Fruit fly (Drosophila melanogaster) whole organism, pupa: Measurements from ENCODE around the gene CG5382.

Source experiments
- CG10348 ChIP-seq: fragments of 200-800 bp; sonication (Bioruptor generic); IDR thresholded peaks from 2 replicates; pipeline ENCODE4 v1.3.6; 2022; ENCODE audit warnings: missing biosample characterization, missing genetic modification characterization
- CG12605 ChIP-seq: fragments of 200-800 bp; sonication (Bioruptor generic); IDR thresholded peaks from 2 replicates; pipeline ENCODE4 v1.3.6; 2022; ENCODE audit warnings: missing biosample characterization, missing genetic modification characterization
- CG13204 ChIP-seq: fragments of 200-800 bp; sonication (Bioruptor generic); optimal IDR thresholded peaks from 2 replicates; lab custom pipeline; 2018; ENCODE audit warnings: missing biosample characterization, mild to moderate bottlenecking, missing genetic modification characterization, moderate library complexity
- CG14655 ChIP-seq: fragments of 200-800 bp; sonication (Bioruptor generic); optimal IDR thresholded peaks from 3 replicates; lab custom pipeline; 2017; ENCODE audit warnings: mild to moderate bottlenecking, missing biosample characterization, missing genetic modification reagents, missing genetic modification characterization
- CG15710 ChIP-seq: fragments of 200-800 bp; sonication (Bioruptor generic); optimal IDR thresholded peaks from 2 replicates; lab custom pipeline; 2018; ENCODE audit warnings: missing biosample characterization, mild to moderate bottlenecking, missing genetic modification characterization, moderate library complexity
- CG17806 ChIP-seq: fragments of 200-800 bp; sonication (Bioruptor generic); optimal IDR thresholded peaks from 2 replicates; lab custom pipeline; 2018; ENCODE audit warnings: missing biosample characterization, mild to moderate bottlenecking, missing genetic modification characterization, moderate library complexity
- CG32121 ChIP-seq: fragments of 200-800 bp; sonication (Bioruptor generic); IDR thresholded peaks from 2 replicates; pipeline ENCODE4 v1.3.6; 2022; ENCODE audit warnings: missing biosample characterization, missing genetic modification characterization
- CG34367 ChIP-seq: fragments of 200-800 bp; sonication (Bioruptor generic); optimal IDR thresholded peaks from 2 replicates; lab custom pipeline; 2018; ENCODE audit warnings: missing biosample characterization, mild to moderate bottlenecking, missing genetic modification characterization
- CG4496 ChIP-seq: fragments of 200-800 bp; sonication (Bioruptor generic); IDR thresholded peaks from 3 replicates; pipeline ENCODE4 v1.3.6; 2022; ENCODE audit warnings: missing biosample characterization, missing genetic modification characterization
- CG8159 ChIP-seq: fragments of 200-800 bp; sonication (Bioruptor generic); optimal IDR thresholded peaks from 3 replicates; lab custom pipeline; 2018; ENCODE audit warnings: missing biosample characterization, mild to moderate bottlenecking, missing genetic modification characterization, moderate library complexity
- CG8301 ChIP-seq: fragments of 200-800 bp; sonication (Bioruptor generic); optimal IDR thresholded peaks from 2 replicates; lab custom pipeline; 2018; ENCODE audit warnings: missing biosample characterization, mild to moderate bottlenecking, missing genetic modification characterization
- CG9948 ChIP-seq: fragments of 200-800 bp; sonication (Bioruptor generic); optimal IDR thresholded peaks from 2 replicates; lab custom pipeline; 2018; ENCODE audit warnings: missing biosample characterization, mild to moderate bottlenecking, missing genetic modification characterization, moderate library complexity
- D1 ChIP-seq: fragments of 200-800 bp; sonication (Bioruptor generic); optimal IDR thresholded peaks from 2 replicates; lab custom pipeline; 2018; ENCODE audit warnings: missing biosample characterization, mild to moderate bottlenecking, missing genetic modification characterization, moderate library complexity
- EcR ChIP-seq: fragments of 200-800 bp; sonication (Bioruptor generic); optimal IDR thresholded peaks from 3 replicates; lab custom pipeline; 2019; ENCODE audit warnings: missing biosample characterization, missing genetic modification characterization, mild to moderate bottlenecking, moderate library complexity, missing genetic modification reagents
- Ets98B ChIP-seq: fragments of 200-800 bp; sonication (Bioruptor generic); IDR thresholded peaks from 2 replicates; pipeline ENCODE4 v1.3.6; 2022; ENCODE audit warnings: missing biosample characterization, missing genetic modification characterization
- Pif1A ChIP-seq: fragments of 200-800 bp; sonication (Bioruptor generic); optimal IDR thresholded peaks from 3 replicates; lab custom pipeline; 2016; ENCODE audit warnings: missing biosample characterization, missing genetic modification characterization
- Pif1B ChIP-seq: fragments of 200-800 bp; sonication (Bioruptor generic); optimal IDR thresholded peaks from 3 replicates; lab custom pipeline; 2016; ENCODE audit warnings: missing biosample characterization, missing genetic modification characterization
- Snoo ChIP-seq: fragments of 200-800 bp; sonication (Bioruptor generic); optimal IDR thresholded peaks from 3 replicates; lab custom pipeline; 2017; ENCODE audit warnings: missing biosample characterization, mild to moderate bottlenecking, missing genetic modification characterization, inconsistent platforms
- fd96Ca ChIP-seq: fragments of 200-800 bp; sonication (Bioruptor generic); IDR thresholded peaks from 3 replicates; pipeline ENCODE4 v1.3.6; 2022; ENCODE audit warnings: missing biosample characterization, missing genetic modification characterization
- gl ChIP-seq: fragments of 200-800 bp; sonication (Bioruptor generic); optimal IDR thresholded peaks from 2 replicates; lab custom pipeline; 2018; ENCODE audit warnings: missing biosample characterization, mild to moderate bottlenecking, missing genetic modification characterization
- rn ChIP-seq: fragments of 200-800 bp; sonication (Bioruptor generic); IDR thresholded peaks from 2 replicates; pipeline ENCODE4 v1.3.6; 2022; ENCODE audit warnings: missing biosample characterization, missing genetic modification characterization

CG5382 gene

DNA sequence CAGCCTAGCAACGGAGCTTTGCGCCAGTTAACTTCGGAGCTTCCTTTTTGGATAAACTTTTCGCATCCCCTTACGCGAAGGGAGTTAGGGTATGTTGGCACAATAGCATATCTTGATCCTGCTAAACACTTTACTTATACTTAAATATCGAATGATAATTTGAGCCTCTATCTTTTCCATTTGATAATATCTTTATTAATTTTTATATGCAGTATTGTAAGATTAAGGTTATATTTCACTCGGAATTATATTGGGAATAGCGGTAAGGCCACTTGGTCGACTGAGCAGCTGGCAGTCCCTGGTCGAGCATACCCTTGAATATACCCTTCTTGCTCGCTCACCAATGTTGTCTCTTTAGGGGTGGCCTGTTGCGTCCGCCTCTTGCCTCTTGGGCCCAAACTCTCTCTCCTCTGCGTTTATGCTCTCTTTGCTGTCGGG lies 3.0 kb upstream of the CG5382 start:
- TF ChIP-seq Snoo, result peak; percentile 74
- TF ChIP-seq CG8159 (tag; lab: Kevin White, UChicago), result no peak
- peak; percentile 63 for TF ChIP-seq Ets98B (GFP tag; lab: Robert Waterston, UW)
- peak; percentile 55 for TF ChIP-seq CG15710 (tag; lab: Kevin White, UChicago)
- peak; percentile 67 for TF ChIP-seq Pif1A (GFP tag; lab: Kevin White, UChicago)
- TF ChIP-seq fd96Ca, result peak; percentile 77
- TF ChIP-seq rn (GFP tag; lab: Robert Waterston, UW), result peak; percentile 69
- TF ChIP-seq CG12605 (GFP tag; lab: Robert Waterston, UW), result peak; percentile 68
- TF ChIP-seq D1 (tag; lab: Kevin White, UChicago), result no peak
- TF ChIP-seq CG13204 (GFP tag; lab: Kevin White, UChicago), result no peak
- TF ChIP-seq Pif1B (GFP tag; lab: Kevin White, UChicago), result peak; percentile 80
- TF ChIP-seq CG4496 (GFP tag; lab: Robert Waterston, UW), result peak; percentile 72
- no peak for TF ChIP-seq gl (tag; lab: Kevin White, UChicago)
- TF ChIP-seq EcR (GFP tag; lab: Kevin White, UChicago), result no peak
- TF ChIP-seq CG14655 (GFP tag; lab: Kevin White, UChicago), result no peak
- TF ChIP-seq CG17806, result peak; percentile 11
- no peak for TF ChIP-seq CG10348 (GFP tag; lab: Robert Waterston, UW)
- no peak for TF ChIP-seq CG34367 (tag; lab: Kevin White, UChicago)
- peak; percentile 32 for TF ChIP-seq CG9948 (tag; lab: Kevin White, UChicago)
- TF ChIP-seq CG8301 (tag; lab: Kevin White, UChicago), result peak; percentile 11
- TF ChIP-seq CG32121 (GFP tag; lab: Robert Waterston, UW), result peak; percentile 64

DNA sequence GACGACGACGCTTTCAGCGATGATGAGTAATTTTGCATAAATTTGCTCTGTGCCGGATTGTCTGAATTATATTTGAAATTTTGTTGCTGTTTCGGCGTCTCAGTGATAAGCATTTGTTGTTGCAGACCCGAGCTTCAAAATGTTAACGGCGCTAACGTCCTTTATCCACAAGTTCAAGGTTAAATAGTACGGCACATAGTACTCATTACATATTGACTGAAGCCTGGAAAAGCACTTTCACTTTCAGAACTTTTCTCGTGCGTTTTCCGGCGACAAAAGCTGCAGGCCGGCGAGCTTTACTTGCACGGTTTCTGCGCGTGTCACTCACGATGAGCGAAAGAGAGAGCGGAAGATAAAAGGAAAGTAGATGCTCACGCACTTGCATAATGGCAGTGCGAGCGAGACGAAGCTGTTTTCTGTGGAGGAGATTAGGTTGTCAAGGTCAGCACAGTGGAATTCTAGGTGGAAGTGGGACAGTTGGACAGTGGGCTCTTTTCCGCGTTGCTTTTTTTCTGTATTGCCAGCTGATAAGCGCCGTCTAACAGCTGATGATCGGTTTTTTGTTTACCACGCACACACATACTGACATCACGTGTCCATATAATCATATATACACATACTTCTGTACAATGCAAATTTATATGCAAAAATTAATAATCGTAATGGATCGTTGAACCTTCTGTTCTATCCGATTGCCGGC lies 2.4 kb upstream of the CG5382 start:
- TF ChIP-seq CG4496 (GFP tag; lab: Robert Waterston, UW), result peak; percentile 85
- no peak for TF ChIP-seq CG8159 (tag; lab: Kevin White, UChicago)
- TF ChIP-seq EcR (GFP tag; lab: Kevin White, UChicago), result peak; percentile 71
- peak; percentile 20; the same call in 1 of the 2 replicates for TF ChIP-seq CG32121 (GFP tag; lab: Robert Waterston, UW)
- no peak for TF ChIP-seq CG34367 (tag; lab: Kevin White, UChicago)
- TF ChIP-seq CG9948 (tag; lab: Kevin White, UChicago), result no peak
- no peak for TF ChIP-seq gl (tag; lab: Kevin White, UChicago)
- TF ChIP-seq Pif1A (GFP tag; lab: Kevin White, UChicago), result no peak
- no peak for TF ChIP-seq CG17806
- no peak for TF ChIP-seq D1 (tag; lab: Kevin White, UChicago)
- TF ChIP-seq Snoo, result no peak
- no peak for TF ChIP-seq CG13204 (GFP tag; lab: Kevin White, UChicago)
- no peak for TF ChIP-seq rn (GFP tag; lab: Robert Waterston, UW)
- no peak for TF ChIP-seq Pif1B (GFP tag; lab: Kevin White, UChicago)
- no peak for TF ChIP-seq CG12605 (GFP tag; lab: Robert Waterston, UW)
- no peak for TF ChIP-seq CG8301 (tag; lab: Kevin White, UChicago)
- TF ChIP-seq Ets98B (GFP tag; lab: Robert Waterston, UW), result no peak; the same call in 1 of the 2 replicates
- no peak for TF ChIP-seq CG15710 (tag; lab: Kevin White, UChicago)
- no peak for TF ChIP-seq CG10348 (GFP tag; lab: Robert Waterston, UW)
- TF ChIP-seq fd96Ca, result peak; percentile 30; the same call in 1 of the 3 replicates
- no peak for TF ChIP-seq CG14655 (GFP tag; lab: Kevin White, UChicago)

DNA sequence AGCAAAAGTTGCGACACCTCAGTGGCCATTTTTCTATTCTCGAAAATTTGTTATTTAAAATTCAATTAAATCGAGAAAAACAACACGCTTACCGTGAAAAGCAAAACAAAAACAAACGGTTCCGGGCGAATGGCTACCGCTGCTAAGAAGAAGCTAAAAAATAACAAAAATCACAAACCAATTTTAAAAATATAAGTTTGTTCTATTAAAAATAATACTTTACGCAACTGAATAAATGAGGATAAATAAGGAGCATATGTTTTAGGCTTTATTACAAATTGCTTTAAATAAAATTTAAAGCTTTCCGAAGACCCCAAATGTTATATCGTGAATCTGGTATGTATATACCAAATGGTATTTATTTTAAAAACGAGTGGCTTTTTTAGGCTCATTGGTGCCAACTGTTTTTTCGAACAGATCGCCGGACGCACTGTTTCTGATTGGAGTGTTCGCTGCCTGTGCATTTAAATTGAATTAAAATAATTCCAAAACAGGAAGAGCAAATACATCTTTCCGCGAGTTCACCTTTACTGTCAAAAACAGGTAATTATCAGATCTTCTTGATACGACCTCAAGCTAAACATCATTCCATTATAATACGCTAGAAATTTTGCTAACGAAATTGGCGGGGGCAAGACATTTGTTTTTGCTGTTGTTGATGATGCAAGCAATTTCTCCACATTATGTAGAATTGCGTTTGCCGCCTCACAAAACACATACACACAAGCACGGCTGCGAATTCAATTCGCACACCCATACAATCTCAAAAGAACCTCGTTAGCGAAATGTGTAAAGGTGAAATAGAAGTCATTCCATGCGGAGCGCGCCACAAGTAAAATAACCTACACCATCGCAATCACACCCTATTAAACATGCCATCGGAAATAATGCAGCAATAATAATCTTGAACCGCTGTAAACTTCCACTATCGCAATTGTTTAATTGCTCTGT lies 1.6 kb upstream of the CG5382 start, which contains the start of the genes Polr3F and PyK:
Gene Polr3F (minus strand): TSS at position 248 of the 951 bp plus-strand sequence.
Gene PyK (plus strand): TSS at position 411 of the 951 bp plus-strand sequence.
- no peak for TF ChIP-seq Ets98B (GFP tag; lab: Robert Waterston, UW)
- TF ChIP-seq D1 (tag; lab: Kevin White, UChicago), result no peak
- TF ChIP-seq gl (tag; lab: Kevin White, UChicago), result peak; percentile 35
- no peak for TF ChIP-seq CG32121 (GFP tag; lab: Robert Waterston, UW)
- TF ChIP-seq CG12605 (GFP tag; lab: Robert Waterston, UW), result peak; percentile 48; the same call in 1 of the 2 replicates
- TF ChIP-seq CG34367 (tag; lab: Kevin White, UChicago), result peak; percentile 61
- peak; percentile 50 for TF ChIP-seq CG8159 (tag; lab: Kevin White, UChicago)
- TF ChIP-seq CG17806, result peak; percentile 29
- TF ChIP-seq CG10348 (GFP tag; lab: Robert Waterston, UW), result no peak
- TF ChIP-seq CG9948 (tag; lab: Kevin White, UChicago), result peak; percentile 9
- peak; percentile 2 for TF ChIP-seq Snoo
- no peak for TF ChIP-seq EcR (GFP tag; lab: Kevin White, UChicago)
- TF ChIP-seq fd96Ca, result no peak
- peak; percentile 63; the same call in 2 of the 3 replicates for TF ChIP-seq CG4496 (GFP tag; lab: Robert Waterston, UW)
- peak; percentile 60 for TF ChIP-seq CG14655 (GFP tag; lab: Kevin White, UChicago)
- peak; percentile 18 for TF ChIP-seq Pif1A (GFP tag; lab: Kevin White, UChicago)
- no peak for TF ChIP-seq CG13204 (GFP tag; lab: Kevin White, UChicago)
- peak; percentile 28 for TF ChIP-seq CG8301 (tag; lab: Kevin White, UChicago)
- TF ChIP-seq CG15710 (tag; lab: Kevin White, UChicago), result peak; percentile 40
- no peak for TF ChIP-seq rn (GFP tag; lab: Robert Waterston, UW)
- no peak for TF ChIP-seq Pif1B (GFP tag; lab: Kevin White, UChicago)
